Worm (Caenorhabditis elegans): ENCODE results near the gene C10A4.4.

- TF ChIP-seq pha-4 (tag; optimal IDR thresholded peaks at IDR 0.05) (no peak), B0019.2 (GFP tag; conservative IDR thresholded peaks at IDR 0.05) (no peak), attf-3 (GFP tag; conservative IDR thresholded peaks at IDR 0.05) (no peak), hlh-26 (GFP tag; conservative IDR thresholded peaks at IDR 0.05) (no peak), ccch-3 (GFP tag; optimal IDR thresholded peaks at IDR 0.05) (no peak), somi-1 (GFP tag; optimal IDR thresholded peaks at IDR 0.05) (no peak), B0035.1 (tag; optimal IDR thresholded peaks at IDR 0.05) (no peak), Y53F4B.3 (GFP tag; IDR thresholded peaks at IDR 0.05) (no peak)
These were observed 41.6 kb downstream of the C10A4.4 start, which contains the start of gene acl-12 for ce11 chrX:7442477-7442876.

Measured in whole organism, young adult.